Worm (Caenorhabditis elegans) whole organism, L4/young adult: ENCODE data around the gene emb-8.

Source experiments
- W03F9.2 ChIP-seq: fragments of 150-350 bp; optimal IDR thresholded peaks from 2 replicates; lab custom pipeline; 2014; ENCODE audit warnings: missing biosample characterization, missing genetic modification characterization
- him-1 ChIP-seq: sonication (generic microtip); optimal IDR thresholded peaks from 2 replicates; lab custom pipeline; 2016; ENCODE audit warnings: missing genotype, missing genetic modification reagents, missing genetic modification characterization, missing compliant biosample characterization

DNA sequence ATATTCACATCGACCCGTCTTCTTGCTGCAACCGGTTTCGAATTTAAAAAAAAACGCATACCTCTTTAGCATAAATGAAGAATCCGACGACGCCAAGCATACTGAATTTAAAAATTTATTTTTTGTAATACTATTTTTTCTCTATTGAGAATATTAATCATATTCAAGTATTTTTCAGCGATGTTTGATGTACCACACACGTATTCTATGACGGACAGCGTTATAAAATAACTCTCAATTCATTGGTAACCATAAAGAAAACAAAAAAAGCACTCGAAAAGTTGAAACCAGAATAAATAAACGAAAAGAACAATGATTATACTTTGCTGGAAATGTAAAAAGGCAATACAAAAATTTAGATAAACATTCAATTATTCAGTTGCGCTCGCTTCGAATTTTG lies 40.0 kb downstream of the emb-8 start, which contains the start of gene T10F2.5:
- no peak for TF ChIP-seq him-1 (tag; lab: Kevin White, UChicago)
- TF ChIP-seq W03F9.2 (tag; lab: Kevin White, UChicago), result no peak
